Fruit fly (Drosophila melanogaster) whole organism, prepupa: ENCODE results near the gene meng.

Experiments used
- Blimp-1 ChIP-seq: fragments of 200-800 bp; sonication (Bioruptor generic); optimal IDR thresholded peaks from 3 replicates; lab custom pipeline; 2017; ENCODE audit warnings: missing biosample characterization, missing genetic modification characterization, mild to moderate bottlenecking, moderate library complexity, missing genetic modification reagents
- CG11294 ChIP-seq: fragments of 200-800 bp; sonication (Bioruptor generic); IDR thresholded peaks from 2 replicates; pipeline ENCODE4 v1.3.6; 2022; ENCODE audit warnings: missing biosample characterization, missing genetic modification characterization
- CG11762 ChIP-seq: fragments of 200-800 bp; sonication (Bioruptor generic); optimal IDR thresholded peaks from 3 replicates; lab custom pipeline; 2016; ENCODE audit warnings: missing biosample characterization, missing genetic modification characterization; ENCODE audit not compliant: insufficient read depth
- CG32006 ChIP-seq: fragments of 200-800 bp; sonication (Bioruptor generic); optimal IDR thresholded peaks from 3 replicates; lab custom pipeline; 2017; ENCODE audit warnings: missing biosample characterization, mild to moderate bottlenecking, missing genetic modification characterization
- CG34406 ChIP-seq: fragments of 200-800 bp; sonication (Bioruptor generic); optimal IDR thresholded peaks from 3 replicates; lab custom pipeline; 2016; ENCODE audit warnings: missing biosample characterization, missing genetic modification characterization
- CG3919 ChIP-seq: fragments of 200-800 bp; sonication (Bioruptor generic); optimal IDR thresholded peaks from 3 replicates; lab custom pipeline; 2016; ENCODE audit warnings: missing biosample characterization, missing genetic modification characterization
- CG6163 ChIP-seq: fragments of 200-800 bp; sonication (Bioruptor generic); IDR thresholded peaks from 3 replicates; pipeline ENCODE4 v1.3.6; 2022; ENCODE audit warnings: missing biosample characterization, missing genetic modification characterization
- CG7368 ChIP-seq: fragments of 200-800 bp; sonication (Bioruptor generic); optimal IDR thresholded peaks from 3 replicates; lab custom pipeline; 2016; ENCODE audit warnings: missing biosample characterization, missing genetic modification characterization
- CG8632 ChIP-seq: fragments of 200-800 bp; sonication (Bioruptor generic); optimal IDR thresholded peaks from 3 replicates; lab custom pipeline; 2016; ENCODE audit warnings: missing biosample characterization, missing genetic modification characterization
- CG9139 ChIP-seq: fragments of 200-800 bp; sonication (Bioruptor generic); optimal IDR thresholded peaks from 3 replicates; lab custom pipeline; 2017; ENCODE audit warnings: missing biosample characterization, mild to moderate bottlenecking, missing genetic modification characterization
- Ets21C ChIP-seq: fragments of 200-800 bp; sonication (Bioruptor generic); optimal IDR thresholded peaks from 3 replicates; lab custom pipeline; 2016; ENCODE audit warnings: missing biosample characterization, missing genetic modification characterization
- Ets96B ChIP-seq: fragments of 200-800 bp; optimal IDR thresholded peaks from 2 replicates; lab custom pipeline; 2019; ENCODE audit warnings: missing biosample characterization, mild to moderate bottlenecking, missing genetic modification characterization, moderate library complexity
- Hr4 ChIP-seq: fragments of 200-800 bp; sonication (Bioruptor generic); optimal IDR thresholded peaks from 3 replicates; lab custom pipeline; 2016; ENCODE audit warnings: missing biosample characterization, missing genetic modification characterization
- Lpt ChIP-seq: fragments of 200-800 bp; sonication (Bioruptor generic); optimal IDR thresholded peaks from 3 replicates; lab custom pipeline; 2016; ENCODE audit warnings: missing biosample characterization, missing genetic modification characterization
- Met ChIP-seq: fragments of 200-800 bp; sonication (Bioruptor generic); optimal IDR thresholded peaks from 3 replicates; lab custom pipeline; 2016; ENCODE audit warnings: missing biosample characterization, missing genetic modification characterization
- Sox102F ChIP-seq: fragments of 200-800 bp; sonication (Bioruptor generic); optimal IDR thresholded peaks from 2 replicates; lab custom pipeline; 2016; ENCODE audit warnings: missing biosample characterization, mild to moderate bottlenecking, missing genetic modification characterization
- Sox14 ChIP-seq: fragments of 200-800 bp; sonication (Bioruptor generic); optimal IDR thresholded peaks from 3 replicates; lab custom pipeline; 2016; ENCODE audit warnings: missing biosample characterization, missing genetic modification characterization
- achi ChIP-seq: fragments of 200-800 bp; sonication (Bioruptor generic); optimal IDR thresholded peaks from 3 replicates; lab custom pipeline; 2016; ENCODE audit warnings: missing biosample characterization, missing genetic modification characterization
- dac ChIP-seq: fragments of 200-800 bp; sonication (Bioruptor generic); optimal IDR thresholded peaks from 2 replicates; lab custom pipeline; 2017; ENCODE audit warnings: missing biosample characterization, mild to moderate bottlenecking, missing genetic modification characterization
- eg ChIP-seq: fragments of 200-800 bp; sonication (Bioruptor generic); IDR thresholded peaks from 3 replicates; pipeline ENCODE4 v1.3.6; 2022; ENCODE audit warnings: missing biosample characterization, missing genetic modification characterization
- fd59A ChIP-seq: fragments of 200-800 bp; sonication (Bioruptor generic); optimal IDR thresholded peaks from 2 replicates; lab custom pipeline; 2017; ENCODE audit warnings: missing biosample characterization, mild to moderate bottlenecking, missing genetic modification characterization, missing genetic modification reagents
- fd85E ChIP-seq: fragments of 200-800 bp; sonication (Bioruptor generic); optimal IDR thresholded peaks from 3 replicates; lab custom pipeline; 2016; ENCODE audit warnings: missing biosample characterization, missing genetic modification characterization
- fkh ChIP-seq: fragments of 200-800 bp; sonication (Bioruptor generic); optimal IDR thresholded peaks from 3 replicates; lab custom pipeline; 2017; ENCODE audit warnings: missing biosample characterization, mild to moderate bottlenecking, missing genetic modification characterization, moderate library complexity
- lz ChIP-seq: fragments of 200-800 bp; sonication (Bioruptor generic); optimal IDR thresholded peaks from 3 replicates; lab custom pipeline; 2016; ENCODE audit warnings: missing biosample characterization, missing genetic modification characterization
- net ChIP-seq: fragments of 200-800 bp; sonication (Bioruptor generic); optimal IDR thresholded peaks from 3 replicates; lab custom pipeline; 2016; ENCODE audit warnings: missing biosample characterization, missing genetic modification characterization
- pdm3 ChIP-seq: fragments of 200-800 bp; sonication (Bioruptor generic); optimal IDR thresholded peaks from 3 replicates; lab custom pipeline; 2016; ENCODE audit warnings: missing biosample characterization, missing genetic modification characterization
- salr ChIP-seq, 2 experiments: fragments of 200-800 bp; sonication (Bioruptor generic); optimal IDR thresholded peaks; 3 replicates each; lab custom pipeline; 2016 to 2018; ENCODE audit warnings: missing biosample characterization in 2 of 2, missing genetic modification characterization in 2 of 2, mild to moderate bottlenecking in 1 of 2
- spab ChIP-seq: fragments of 200-800 bp; sonication (Bioruptor generic); optimal IDR thresholded peaks from 2 replicates; lab custom pipeline; 2017; ENCODE audit warnings: missing biosample characterization, mild to moderate bottlenecking, missing genetic modification characterization, missing genetic modification reagents
- ss ChIP-seq, 2 experiments: fragments of 200-800 bp; sonication (Bioruptor generic); optimal IDR thresholded peaks; 2 replicates in 1 of 2; 3 replicates in 1 of 2; lab custom pipeline; 2017 to 2018; ENCODE audit warnings: mild to moderate bottlenecking in 2 of 2, missing biosample characterization in 2 of 2, missing genetic modification characterization in 2 of 2, moderate library complexity in 1 of 2
- svp ChIP-seq: fragments of 200-800 bp; sonication (Bioruptor generic); peaks from one replicate; lab custom pipeline; 2016; ENCODE audit warnings: missing biosample characterization, missing genetic modification characterization
- topi ChIP-seq: fragments of 200-800 bp; sonication (Bioruptor generic); optimal IDR thresholded peaks from 3 replicates; lab custom pipeline; 2016; ENCODE audit warnings: missing biosample characterization, missing genetic modification characterization
- vri ChIP-seq: fragments of 200-800 bp; sonication (Bioruptor generic); optimal IDR thresholded peaks from 3 replicates; lab custom pipeline; 2016; ENCODE audit warnings: missing biosample characterization, mild to moderate bottlenecking, missing genetic modification characterization

meng gene

dm6 chr2L:6797408-6797807 lies 55.1 kb downstream of the meng start (continued):
- TF ChIP-seq spab (GFP tag; lab: Kevin White, UChicago), result no peak
- no peak for TF ChIP-seq CG11294 (GFP tag; lab: Robert Waterston, UW)
- TF ChIP-seq Sox14 (GFP tag; lab: Kevin White, UChicago), result peak; percentile 38
- TF ChIP-seq net (GFP tag; lab: Kevin White, UChicago), result no peak
- no peak for TF ChIP-seq topi (GFP tag; lab: Kevin White, UChicago)
- no peak for TF ChIP-seq achi (GFP tag; lab: Kevin White, UChicago)
- TF ChIP-seq CG34406 (GFP tag; lab: Kevin White, UChicago), result no peak
- no peak for TF ChIP-seq Hr4 (GFP tag; lab: Kevin White, UChicago)
- no peak for TF ChIP-seq Sox102F (GFP tag; lab: Kevin White, UChicago)
- TF ChIP-seq fd59A, result no peak
- TF ChIP-seq Ets21C (GFP tag; lab: Kevin White, UChicago), result peak; percentile 11
- no peak for TF ChIP-seq Blimp-1 (GFP tag; lab: Kevin White, UChicago)
- TF ChIP-seq dac (GFP tag; lab: Kevin White, UChicago), result no peak

DNA sequence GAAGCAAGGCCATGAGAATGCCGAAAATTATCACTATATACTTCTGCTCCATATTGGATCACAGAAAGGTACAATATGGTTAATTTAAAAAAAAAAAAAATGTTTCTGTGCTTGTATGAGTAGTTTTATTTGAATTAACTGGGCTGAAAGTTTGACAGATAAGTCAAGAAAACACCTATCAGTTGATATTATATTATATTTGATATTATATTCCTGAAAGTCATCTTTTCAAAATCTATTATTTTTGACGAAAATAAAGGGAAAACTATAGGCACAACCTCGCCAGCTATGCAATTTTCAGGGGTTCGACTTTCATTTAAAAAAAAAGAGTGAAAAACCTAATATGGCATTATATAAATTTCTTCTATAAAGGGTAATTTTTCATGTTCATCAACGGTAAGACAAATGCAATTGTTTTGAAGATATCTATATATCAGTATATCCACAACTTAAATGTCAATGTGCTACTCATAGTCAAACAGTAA lies 56.5 kb downstream of the meng start, which contains the start of the genes nrv2 and CG43610:
TSS of gene nrv2 (minus strand) at position 101 of the 485 bp plus-strand sequence.
TSS of gene CG43610 (plus strand) at position 435 of the 485 bp plus-strand sequence.
- TF ChIP-seq salr (GFP tag; optimal IDR thresholded peaks at IDR 0.05; lab: Kevin White, UChicago) (no peak), Blimp-1 (GFP tag; lab: Kevin White, UChicago) (no peak), eg (GFP tag; lab: Robert Waterston, UW) (no peak)

DNA sequence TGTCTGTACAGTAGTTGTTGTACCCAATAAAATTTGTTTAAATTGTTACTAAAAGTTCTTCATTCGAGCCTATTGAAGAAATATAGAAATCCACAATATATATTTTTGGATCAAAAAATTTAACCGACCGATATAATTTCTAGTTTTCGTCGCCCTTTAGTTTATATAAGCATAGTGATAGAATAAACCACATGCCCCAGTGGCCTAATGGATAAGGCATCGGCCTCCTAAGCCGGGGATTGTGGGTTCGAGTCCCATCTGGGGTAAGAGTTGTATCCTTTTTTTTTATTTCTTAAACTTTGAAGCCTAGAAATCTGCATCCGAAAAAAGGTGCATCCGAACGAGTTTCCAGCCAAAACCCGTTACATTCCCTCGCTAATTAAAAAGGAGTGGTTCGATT lies 57.2 kb downstream of the meng start:
- TF ChIP-seq fd59A (no peak), CG32006 (no peak), achi (GFP tag; lab: Kevin White, UChicago) (no peak), lz (no peak), CG3919 (GFP tag; lab: Kevin White, UChicago) (no peak), pdm3 (GFP tag; lab: Kevin White, UChicago) (no peak), svp (GFP tag; lab: Kevin White, UChicago) (no peak)

- TF ChIP-seq fd59A (no peak), CG11294 (GFP tag; lab: Robert Waterston, UW) (no peak), topi (GFP tag; lab: Kevin White, UChicago) (no peak), svp (GFP tag; lab: Kevin White, UChicago) (no peak), fkh (GFP tag; lab: Kevin White, UChicago) (no peak), CG8632 (GFP tag; lab: Kevin White, UChicago) (no peak), Met (GFP tag; lab: Kevin White, UChicago) (no peak), CG7368 (no peak), Lpt (GFP tag; lab: Kevin White, UChicago) (no peak), Blimp-1 (GFP tag; lab: Kevin White, UChicago) (no peak), fd85E (no peak), Ets21C (GFP tag; lab: Kevin White, UChicago) (no peak), ss (GFP tag; optimal IDR thresholded peaks at IDR 0.05; lab: Kevin White, UChicago) (no peak), CG11762 (GFP tag; lab: Kevin White, UChicago) (no peak), dac (GFP tag; lab: Kevin White, UChicago) (no peak), CG6163 (GFP tag; lab: Robert Waterston, UW) (no peak), CG9139 (GFP tag; lab: Kevin White, UChicago) (no peak), Ets96B (tag; lab: Kevin White, UChicago) (no peak)
Measured at dm6 chr2L:6800794-6801193, 58.5 kb downstream of the meng start, which contains the start of gene CG17376. Gene CG17376 (minus strand): TSS chr2L:6800894.

DNA sequence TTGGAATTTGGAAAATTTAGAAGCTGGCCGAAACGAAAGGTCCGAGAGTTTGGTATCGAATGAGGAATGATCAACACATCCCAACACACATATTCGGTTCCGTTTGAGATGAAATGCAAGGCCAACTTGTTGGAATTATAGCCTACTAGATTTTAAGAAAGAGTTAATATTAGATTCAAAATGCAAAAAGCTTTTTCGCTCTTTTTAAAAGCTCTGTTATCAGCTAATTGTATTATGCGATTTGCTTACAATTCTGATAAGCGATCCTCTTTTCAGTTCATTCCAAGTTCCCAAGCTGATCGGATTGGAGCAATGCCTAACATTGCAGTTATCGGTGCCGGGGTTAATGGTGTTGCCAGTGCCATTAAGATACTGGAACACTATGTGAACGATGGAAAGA lies 60.4 kb downstream of the meng start, which contains the start of the genes CG17377 and Daao2:
TSS of gene CG17377 (minus strand) at position 101 of the 400 bp plus-strand sequence.
TSS of gene Daao2 (plus strand) at position 272 of the 400 bp plus-strand sequence.
- TF ChIP-seq vri (GFP tag; lab: Kevin White, UChicago), result peak; percentile 52
- TF ChIP-seq CG3919 (GFP tag; lab: Kevin White, UChicago), result no peak
- no peak for TF ChIP-seq fd85E
